Fruit fly (Drosophila melanogaster): ENCODE data around the gene CG5056.
A peak's percentile ranks its signal among the peaks of the same experiment; 100 is the strongest.

CG5056 gene

dm6 chr2L:10375464-10376236 is 9.2 kb downstream of the CG5056 start, which contains the start of the genes CG33303 and dpr19 (continued):
- TF ChIP-seq CG11762 (GFP tag; optimal IDR thresholded peaks at IDR 0.05; ENCODE audit: insufficient read depth): no peak
- no peak for TF ChIP-seq Blimp-1 (GFP tag; optimal IDR thresholded peaks at IDR 0.05)
- peak; percentile 79 for TF ChIP-seq CG15336 (GFP tag; IDR thresholded peaks at IDR 0.05)
- no peak for TF ChIP-seq Sox14 (GFP tag; optimal IDR thresholded peaks at IDR 0.05)
- no peak for TF ChIP-seq CG11294 (GFP tag; IDR thresholded peaks at IDR 0.05)
- no peak for TF ChIP-seq acj6 (GFP tag; optimal IDR thresholded peaks at IDR 0.05)
- no peak for TF ChIP-seq Hr39 (GFP tag; optimal IDR thresholded peaks at IDR 0.05)
- TF ChIP-seq Sox102F (GFP tag; optimal IDR thresholded peaks at IDR 0.05): no peak
- no peak for TF ChIP-seq CG6276 (GFP tag; optimal IDR thresholded peaks at IDR 0.05)
- TF ChIP-seq CG11902 (GFP tag; optimal IDR thresholded peaks at IDR 0.05): no peak
- TF ChIP-seq CG7368 (GFP tag; optimal IDR thresholded peaks at IDR 0.05): no peak
- TF ChIP-seq Eip75B (GFP tag; optimal IDR thresholded peaks at IDR 0.05): no peak
- TF ChIP-seq Ets21C (GFP tag; optimal IDR thresholded peaks at IDR 0.05): no peak
- no peak for TF ChIP-seq CG32006 (GFP tag; optimal IDR thresholded peaks at IDR 0.05)

- TF ChIP-seq Eip93F (GFP tag; optimal IDR thresholded peaks at IDR 0.05) (no peak), CG10631 (GFP tag; optimal IDR thresholded peaks at IDR 0.05) (no peak)
These were observed 9.8 kb downstream of the CG5056 start for dm6 chr2L:10376276-10376675.

- no peak for TF ChIP-seq Sox14 (GFP tag; optimal IDR thresholded peaks at IDR 0.05)
These were observed 12.1 kb downstream of the CG5056 start for dm6 chr2L:10378631-10379030.

dm6 chr2L:10379865-10380264 is 13.4 kb downstream of the CG5056 start, which contains the start of gene gny:
Gene gny (plus strand): TSS chr2L:10380103.
- TF ChIP-seq net (GFP tag; optimal IDR thresholded peaks at IDR 0.05): no peak
- no peak for TF ChIP-seq CG6163 (GFP tag; IDR thresholded peaks at IDR 0.05)
- TF ChIP-seq Eip78C (GFP tag): peak; percentile 18
- no peak for TF ChIP-seq Blimp-1 (GFP tag; optimal IDR thresholded peaks at IDR 0.05)

- no peak for TF ChIP-seq dac (GFP tag; optimal IDR thresholded peaks at IDR 0.05)
- no peak for TF ChIP-seq Smox (GFP tag; optimal IDR thresholded peaks at IDR 0.05)
- TF ChIP-seq fkh (GFP tag; optimal IDR thresholded peaks at IDR 0.05): peak; percentile 33
- TF ChIP-seq fd59A (GFP tag; optimal IDR thresholded peaks at IDR 0.05): no peak
- no peak; the same call in 1 of the 3 replicates for TF ChIP-seq CG8119 (GFP tag; IDR thresholded peaks at IDR 0.05)
- TF ChIP-seq esn (GFP tag; optimal IDR thresholded peaks at IDR 0.05): peak; percentile 81
- TF ChIP-seq ss (GFP tag; optimal IDR thresholded peaks at IDR 0.05): no peak
- no peak for TF ChIP-seq CG6808 (GFP tag; optimal IDR thresholded peaks at IDR 0.05)
- peak; percentile 62 for TF ChIP-seq Ets96B (tag; optimal IDR thresholded peaks at IDR 0.05)
- no peak for TF ChIP-seq CG6163 (GFP tag; IDR thresholded peaks at IDR 0.05)
- TF ChIP-seq spab (GFP tag; optimal IDR thresholded peaks at IDR 0.05): no peak
- peak; percentile 67 for TF ChIP-seq CG15336 (GFP tag; IDR thresholded peaks at IDR 0.05)
- no peak for TF ChIP-seq vri (GFP tag; optimal IDR thresholded peaks at IDR 0.05)
- TF ChIP-seq achi (GFP tag; optimal IDR thresholded peaks at IDR 0.05): no peak
- peak; percentile 64 for TF ChIP-seq cyc (GFP tag; optimal IDR thresholded peaks at IDR 0.05)
- TF ChIP-seq salr (GFP tag; optimal IDR thresholded peaks at IDR 0.05): no peak
- no peak for TF ChIP-seq pdm3 (GFP tag; optimal IDR thresholded peaks at IDR 0.05)
- no peak for TF ChIP-seq CG6854 (GFP tag; optimal IDR thresholded peaks at IDR 0.05)
- TF ChIP-seq topi (GFP tag; optimal IDR thresholded peaks at IDR 0.05): peak; percentile 76
- no peak for TF ChIP-seq CG4318 (GFP tag; optimal IDR thresholded peaks at IDR 0.05)
- TF ChIP-seq CG6276 (GFP tag; optimal IDR thresholded peaks at IDR 0.05): no peak
- peak; percentile 72 for TF ChIP-seq Eip75B (GFP tag; optimal IDR thresholded peaks at IDR 0.05)
- no peak for TF ChIP-seq CG9139 (GFP tag; optimal IDR thresholded peaks at IDR 0.05)
- TF ChIP-seq CG8319 (GFP tag; optimal IDR thresholded peaks at IDR 0.05): peak; percentile 36
- TF ChIP-seq Eip93F (GFP tag; optimal IDR thresholded peaks at IDR 0.05): peak; percentile 81
- peak; percentile 54 for TF ChIP-seq Hr4 (GFP tag; optimal IDR thresholded peaks at IDR 0.05)
- no peak for TF ChIP-seq fd85E (GFP tag; optimal IDR thresholded peaks at IDR 0.05)
- TF ChIP-seq CG6792 (GFP tag; optimal IDR thresholded peaks at IDR 0.05): peak; percentile 69
- TF ChIP-seq Sox102F (GFP tag; optimal IDR thresholded peaks at IDR 0.05): no peak
These were observed 15.5 kb downstream of the CG5056 start, which contains the start of gene CG5096 for dm6 chr2L:10381890-10382450. Gene CG5096 (plus strand): TSS chr2L:10382263.
